Fruit fly (Drosophila melanogaster) whole organism: ENCODE data around the gene Vajk2.

Experiments used
- CG8478 ChIP-seq: fragments of >200 bp; optimal IDR thresholded peaks from 2 replicates; lab custom pipeline; 2018; ENCODE audit warnings: inconsistent platforms
- Dll ChIP-seq: fragments of >200 bp; optimal IDR thresholded peaks from 2 replicates; lab custom pipeline; 2017
- EcR ChIP-seq, 2 experiments: fragments of >200 bp; optimal IDR thresholded peaks; 2 replicates each; lab custom pipeline; 2017; ENCODE audit warnings: missing biosample characterization in 2 of 2, missing genetic modification characterization in 2 of 2, missing genetic modification reagents in 2 of 2
- pan ChIP-seq: fragments of >200 bp; optimal IDR thresholded peaks from 2 replicates; lab custom pipeline; 2017
- psq ChIP-seq: fragments of >200 bp; optimal IDR thresholded peaks from 2 replicates; lab custom pipeline; 2017
- usp ChIP-seq: fragments of >200 bp; optimal IDR thresholded peaks from 2 replicates; lab custom pipeline; 2017; ENCODE audit warnings: missing biosample characterization, missing genetic modification characterization, mixed read lengths

DNA sequence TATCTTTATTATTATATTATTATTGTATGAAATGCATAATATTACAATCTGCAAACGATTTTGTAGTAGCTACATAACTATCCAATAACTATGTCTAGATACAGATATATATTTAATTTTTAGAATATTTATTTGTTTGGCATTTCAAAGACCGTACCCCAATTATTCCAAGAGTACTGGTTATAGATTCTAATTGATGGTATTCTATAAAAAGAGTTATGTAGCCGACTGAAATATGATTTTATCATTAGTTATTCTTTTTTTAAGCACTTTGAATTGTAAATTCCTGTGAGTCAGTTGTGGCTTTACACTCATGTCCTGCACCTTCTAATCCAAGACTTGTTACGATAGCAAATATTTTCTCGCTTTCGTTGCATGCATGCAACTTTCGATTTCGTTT, 8.8 kb downstream of the Vajk2 start:
- TF ChIP-seq psq (lab: Kevin White, UChicago) (no peak), CG8478 (lab: Kevin White, UChicago) (no peak), Dll (lab: Kevin White, UChicago) (no peak), pan (lab: Kevin White, UChicago) (no peak), EcR (GFP tag; optimal IDR thresholded peaks at IDR 0.05; lab: Kevin White, UChicago) (no peak), usp (GFP tag; lab: Kevin White, UChicago) (no peak)
